Fruit fly (Drosophila melanogaster) Kc167 (cell line): Measurements from ENCODE around the gene CG11698.

ENCODE experiments used
- Myc ChIP-seq: fragments of >200 bp; optimal IDR thresholded peaks from 2 replicates; lab custom pipeline; 2017; ENCODE audit warnings: missing external identifiers
- Sin3A ChIP-seq: fragments of >200 bp; optimal IDR thresholded peaks from 2 replicates; lab custom pipeline; 2018; ENCODE audit warnings: missing external identifiers
- h ChIP-seq: fragments of >200 bp; optimal IDR thresholded peaks from 3 replicates; lab custom pipeline; 2018; ENCODE audit warnings: missing external identifiers
- insv ChIP-seq: fragments of >200 bp; optimal IDR thresholded peaks from 3 replicates; lab custom pipeline; 2018; ENCODE audit warnings: missing external identifiers
- psq ChIP-seq: fragments of >200 bp; optimal IDR thresholded peaks from 2 replicates; lab custom pipeline; 2017; ENCODE audit warnings: missing external identifiers
- ttk ChIP-seq: sonication (Bioruptor generic); optimal IDR thresholded peaks from 2 replicates; lab custom pipeline; 2017; ENCODE audit warnings: missing external identifiers

The CG11698 gene

dm6 chr3R:8355579-8355978 lies 43.6 kb downstream of the CG11698 start:
- TF ChIP-seq ttk (lab: Kevin White, UChicago) (no peak), Sin3A (lab: Kevin White, UChicago) (no peak), insv (lab: Kevin White, UChicago) (no peak), Myc (no peak), psq (no peak), h (lab: Kevin White, UChicago) (no peak)

DNA sequence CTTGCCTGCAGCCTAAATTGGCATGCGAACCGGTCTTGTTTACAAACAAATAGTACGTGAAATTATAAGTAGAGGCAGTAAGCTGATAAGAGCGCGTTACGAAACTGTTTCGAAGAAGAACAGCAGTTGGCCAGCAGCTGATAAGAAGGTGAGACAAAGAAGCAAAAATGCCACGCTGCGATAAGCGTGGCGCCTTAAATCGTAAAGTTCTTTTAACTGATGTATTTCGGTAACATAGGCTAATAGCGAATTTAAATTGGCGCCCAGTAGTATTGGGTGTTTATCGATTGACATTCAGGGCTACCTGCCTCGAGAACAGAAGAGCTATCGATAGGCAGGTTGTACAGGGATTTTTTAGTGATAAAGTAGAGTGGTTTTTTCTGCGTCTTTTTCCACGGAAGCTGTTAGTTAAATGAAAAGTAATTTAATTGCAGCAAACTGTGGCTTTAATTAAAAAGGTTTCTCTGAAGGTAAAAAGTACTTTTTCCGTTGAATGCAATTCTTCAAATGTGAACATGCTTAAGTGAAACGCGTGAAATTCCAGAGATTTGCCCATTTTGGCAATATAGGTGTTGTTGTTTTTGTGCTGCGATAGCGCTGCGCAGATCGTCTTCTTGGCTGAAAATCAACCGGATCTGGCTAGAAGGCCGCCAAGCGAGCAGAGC lies 44.8 kb downstream of the CG11698 start, which contains the start of gene stck:
stck (plus strand) TSS at position 353 of the 665 bp plus-strand sequence.
- TF ChIP-seq Myc (no peak), Sin3A (lab: Kevin White, UChicago) (no peak)

- TF ChIP-seq psq (no peak), ttk (lab: Kevin White, UChicago) (no peak), h (lab: Kevin White, UChicago) (no peak), Sin3A (lab: Kevin White, UChicago) (no peak), insv (lab: Kevin White, UChicago) (no peak), Myc (no peak)
Measured at dm6 chr3R:8357372-8357992, 45.5 kb downstream of the CG11698 start.

- TF ChIP-seq ttk (lab: Kevin White, UChicago) (no peak), h (lab: Kevin White, UChicago) (no peak), insv (lab: Kevin White, UChicago) (no peak), Sin3A (lab: Kevin White, UChicago) (no peak), psq (no peak), Myc (no peak)
Measured at dm6 chr3R:8358004-8358403, 46.0 kb downstream of the CG11698 start.

- TF ChIP-seq Sin3A (lab: Kevin White, UChicago): no peak
- TF ChIP-seq h (lab: Kevin White, UChicago): no peak
- no peak for TF ChIP-seq ttk (lab: Kevin White, UChicago)
- no peak for TF ChIP-seq Myc
- no peak for TF ChIP-seq psq
- TF ChIP-seq insv (lab: Kevin White, UChicago): no peak
Measured at dm6 chr3R:8362259-8362876, 50.4 kb downstream of the CG11698 start, which contains the start of the genes Veneno and CG7963. TSS of gene Veneno (minus strand) at chr3R:8362554. TSS of gene CG7963 (plus strand) at chr3R:8362826.
